Fruit fly (Drosophila melanogaster) whole organism, embryonic: Measurements from ENCODE around the gene CG15725.

ENCODE experiments used
- BtbVII ChIP-seq: fragments of 200-800 bp; sonication (Bioruptor generic); optimal IDR thresholded peaks from 3 replicates; lab custom pipeline; 2017; ENCODE audit warnings: missing biosample characterization, mild to moderate bottlenecking, missing genetic modification characterization
- CG10979 ChIP-seq: fragments of 200-800 bp; sonication (Bioruptor generic); optimal IDR thresholded peaks from 2 replicates; lab custom pipeline; 2018; ENCODE audit warnings: missing biosample characterization, mild to moderate bottlenecking, missing genetic modification characterization, moderate library complexity
- CG11504 ChIP-seq: fragments of 200-800 bp; sonication (Bioruptor generic); optimal IDR thresholded peaks from 3 replicates; lab custom pipeline; 2019; ENCODE audit warnings: missing biosample characterization, mild to moderate bottlenecking, missing genetic modification characterization, moderate library complexity
- CG12942 ChIP-seq: fragments of 200-800 bp; sonication (Bioruptor generic); optimal IDR thresholded peaks from 3 replicates; lab custom pipeline; 2016; ENCODE audit warnings: missing biosample characterization, missing genetic modification characterization
- CG13287 ChIP-seq: fragments of 200-800 bp; sonication (Bioruptor generic); IDR thresholded peaks from 2 replicates; pipeline ENCODE4 v1.3.6; 2022; ENCODE audit warnings: missing biosample characterization, missing genetic modification characterization; ENCODE audit not compliant: partially characterized antibody
- CG13424 ChIP-seq: fragments of 200-800 bp; sonication (Bioruptor generic); optimal IDR thresholded peaks from 2 replicates; lab custom pipeline; 2019; ENCODE audit warnings: missing biosample characterization, mild to moderate bottlenecking, missing genetic modification characterization, moderate library complexity
- CG17612 ChIP-seq: fragments of 200-800 bp; sonication (Bioruptor generic); IDR thresholded peaks from 2 replicates; pipeline ENCODE4 v1.3.6; 2022; ENCODE audit warnings: missing biosample characterization, missing genetic modification characterization
- CG18764 ChIP-seq: fragments of 200-800 bp; sonication (Bioruptor generic); optimal IDR thresholded peaks from 3 replicates; lab custom pipeline; 2016; ENCODE audit warnings: missing biosample characterization, missing genetic modification characterization
- CG2202 ChIP-seq: fragments of 200-800 bp; sonication (Bioruptor generic); optimal IDR thresholded peaks from 2 replicates; lab custom pipeline; 2018; ENCODE audit warnings: missing biosample characterization, mild to moderate bottlenecking, missing genetic modification characterization
- CG30431 ChIP-seq: fragments of 200-800 bp; sonication (Bioruptor generic); optimal IDR thresholded peaks from 2 replicates; lab custom pipeline; 2017; ENCODE audit warnings: missing biosample characterization, missing genetic modification characterization
- CG3281 ChIP-seq: fragments of 200-800 bp; sonication (Bioruptor generic); optimal IDR thresholded peaks from 3 replicates; lab custom pipeline; 2017; ENCODE audit warnings: missing biosample characterization, mild to moderate bottlenecking, missing genetic modification characterization
- CG3726 ChIP-seq: fragments of 200-800 bp; sonication (Bioruptor generic); IDR thresholded peaks from 3 replicates; pipeline ENCODE4, ENCODE4 v1.3.6; 2022; ENCODE audit warnings: missing biosample characterization, missing genetic modification characterization
- CG4328 ChIP-seq: fragments of 200-800 bp; sonication (Bioruptor generic); optimal IDR thresholded peaks from 3 replicates; lab custom pipeline; 2017; ENCODE audit warnings: missing biosample characterization, missing genetic modification reagents, missing genetic modification characterization
- CG5180 ChIP-seq: fragments of 200-800 bp; sonication (Bioruptor generic); optimal IDR thresholded peaks from 3 replicates; lab custom pipeline; 2017; ENCODE audit warnings: missing biosample characterization, missing genetic modification characterization, mild to moderate bottlenecking, moderate library complexity, missing genetic modification reagents
- CG6765 ChIP-seq: fragments of 200-800 bp; sonication (Bioruptor generic); optimal IDR thresholded peaks from 3 replicates; lab custom pipeline; 2017; ENCODE audit warnings: missing biosample characterization, mild to moderate bottlenecking, missing genetic modification characterization
- CG7839 ChIP-seq: fragments of 200-800 bp; sonication (Bioruptor generic); optimal IDR thresholded peaks from 3 replicates; lab custom pipeline; 2018; ENCODE audit warnings: missing biosample characterization, mild to moderate bottlenecking, missing genetic modification characterization, moderate library complexity
- CG7928 ChIP-seq: fragments of 200-800 bp; sonication (Bioruptor generic); optimal IDR thresholded peaks from 2 replicates; lab custom pipeline; 2017; ENCODE audit warnings: missing biosample characterization, mild to moderate bottlenecking, missing genetic modification characterization
- CG8281 ChIP-seq: fragments of 200-800 bp; sonication (Bioruptor generic); optimal IDR thresholded peaks from 2 replicates; lab custom pipeline; 2018; ENCODE audit warnings: missing biosample characterization, mild to moderate bottlenecking, missing genetic modification characterization, moderate library complexity
- CG9437 ChIP-seq: fragments of 200-800 bp; sonication (Bioruptor generic); optimal IDR thresholded peaks from 2 replicates; lab custom pipeline; 2018; ENCODE audit warnings: missing biosample characterization, mild to moderate bottlenecking, missing genetic modification characterization
- CG9727 ChIP-seq: fragments of 200-800 bp; sonication (Bioruptor generic); optimal IDR thresholded peaks from 3 replicates; lab custom pipeline; 2017; ENCODE audit warnings: missing biosample characterization, mild to moderate bottlenecking, missing genetic modification characterization
- Chrac-16 ChIP-seq: fragments of 200-800 bp; sonication (Bioruptor generic); optimal IDR thresholded peaks from 3 replicates; lab custom pipeline; 2016; ENCODE audit warnings: missing biosample characterization, missing genetic modification characterization
- Fer3 ChIP-seq: fragments of 200-800 bp; sonication (Bioruptor generic); optimal IDR thresholded peaks from 2 replicates; lab custom pipeline; 2018; ENCODE audit warnings: missing biosample characterization, mild to moderate bottlenecking, missing genetic modification characterization, moderate library complexity
- Gsc ChIP-seq: fragments of 200-800 bp; sonication (Bioruptor generic); IDR thresholded peaks from 2 replicates; pipeline ENCODE4 v1.3.6; 2022; ENCODE audit warnings: missing biosample characterization, missing genetic modification characterization
- HHEX ChIP-seq: fragments of 200-800 bp; sonication (Bioruptor generic); optimal IDR thresholded peaks from 3 replicates; lab custom pipeline; 2017; ENCODE audit warnings: missing biosample characterization, mild to moderate bottlenecking, missing genetic modification characterization, missing genetic modification reagents
- HLH4C ChIP-seq: fragments of 200-800 bp; sonication (Bioruptor generic); IDR thresholded peaks from 3 replicates; pipeline ENCODE4 v1.3.6; 2022; ENCODE audit warnings: missing biosample characterization, missing genetic modification characterization; ENCODE audit not compliant: partially characterized antibody
- Max ChIP-seq: fragments of 200-800 bp; sonication (Bioruptor generic); optimal IDR thresholded peaks from 2 replicates; lab custom pipeline; 2016; ENCODE audit warnings: missing biosample characterization, mild to moderate bottlenecking, missing genetic modification characterization
- Meics ChIP-seq: fragments of 200-800 bp; sonication (Bioruptor generic); optimal IDR thresholded peaks from 2 replicates; lab custom pipeline; 2017; ENCODE audit warnings: missing biosample characterization, mild to moderate bottlenecking, missing genetic modification characterization
- Opbp ChIP-seq: fragments of 200-800 bp; sonication (Bioruptor generic); IDR thresholded peaks from 3 replicates; pipeline ENCODE4 v1.3.6; 2022; ENCODE audit warnings: missing biosample characterization, missing genetic modification characterization; ENCODE audit not compliant: partially characterized antibody
- Poxn ChIP-seq: fragments of 200-800 bp; sonication (Bioruptor generic); IDR thresholded peaks from 2 replicates; pipeline ENCODE4 v1.3.6; 2022; ENCODE audit warnings: missing biosample characterization, missing genetic modification characterization
- ac ChIP-seq: fragments of 200-800 bp; sonication (Bioruptor generic); optimal IDR thresholded peaks from 3 replicates; lab custom pipeline; 2017; ENCODE audit warnings: missing biosample characterization, mild to moderate bottlenecking, missing genetic modification characterization
- dmrt11E ChIP-seq: fragments of 200-800 bp; sonication (Bioruptor generic); optimal IDR thresholded peaks from 3 replicates; lab custom pipeline; 2018; ENCODE audit warnings: missing biosample characterization, mild to moderate bottlenecking, missing genetic modification characterization, moderate library complexity
- exex ChIP-seq: fragments of 200-800 bp; sonication (Bioruptor generic); optimal IDR thresholded peaks from 4 replicates; lab custom pipeline; 2018; ENCODE audit warnings: missing biosample characterization, mild to moderate bottlenecking, missing genetic modification characterization, moderate library complexity
- fd102C ChIP-seq: fragments of 200-800 bp; sonication (Bioruptor generic); optimal IDR thresholded peaks from 2 replicates; lab custom pipeline; 2018; ENCODE audit warnings: missing biosample characterization, mild to moderate bottlenecking, missing genetic modification characterization, moderate library complexity
- gsb-n ChIP-seq: fragments of 200-800 bp; sonication (Bioruptor generic); optimal IDR thresholded peaks from 3 replicates; lab custom pipeline; 2018; ENCODE audit warnings: missing biosample characterization, mild to moderate bottlenecking, missing genetic modification characterization
- lmd ChIP-seq: fragments of 200-800 bp; sonication (Bioruptor generic); IDR thresholded peaks from 2 replicates; pipeline ENCODE4 v1.3.6; 2022; ENCODE audit warnings: missing biosample characterization, missing genetic modification characterization
- nerfin-2 ChIP-seq: fragments of 200-800 bp; sonication (Bioruptor generic); IDR thresholded peaks from 2 replicates; pipeline ENCODE4 v1.3.6; 2022; ENCODE audit warnings: missing biosample characterization, missing genetic modification characterization; ENCODE audit not compliant: partially characterized antibody
- nmo ChIP-seq: fragments of 200-800 bp; sonication (Bioruptor generic); optimal IDR thresholded peaks from 2 replicates; lab custom pipeline; 2018; ENCODE audit warnings: missing biosample characterization, mild to moderate bottlenecking, missing genetic modification characterization, moderate library complexity
- onecut ChIP-seq: fragments of 200-800 bp; sonication (Bioruptor generic); IDR thresholded peaks from 2 replicates; pipeline ENCODE4 v1.3.6; 2022; ENCODE audit warnings: missing biosample characterization, missing genetic modification characterization
- otp ChIP-seq: fragments of 200-800 bp; sonication (Bioruptor generic); IDR thresholded peaks from 3 replicates; pipeline ENCODE4, ENCODE4 v1.3.6; 2022; ENCODE audit warnings: missing biosample characterization, missing genetic modification characterization
- phol ChIP-seq: fragments of 200-800 bp; sonication (Bioruptor generic); optimal IDR thresholded peaks from 3 replicates; lab custom pipeline; 2018; ENCODE audit warnings: missing biosample characterization, mild to moderate bottlenecking, missing genetic modification characterization, moderate library complexity
- repo ChIP-seq: fragments of 200-800 bp; sonication (Bioruptor generic); optimal IDR thresholded peaks from 2 replicates; lab custom pipeline; 2016; ENCODE audit warnings: missing biosample characterization, missing genetic modification characterization
- sisA ChIP-seq: fragments of 200-800 bp; sonication (Bioruptor generic); IDR thresholded peaks from 2 replicates; pipeline ENCODE4 v1.3.6; 2022; ENCODE audit warnings: missing biosample characterization, missing genetic modification characterization
- stc ChIP-seq: fragments of 200-800 bp; sonication (Bioruptor generic); IDR thresholded peaks from 2 replicates; pipeline ENCODE4 v1.3.6; 2022; ENCODE audit warnings: missing biosample characterization, missing genetic modification characterization
- tup ChIP-seq: fragments of 200-800 bp; sonication (Bioruptor generic); optimal IDR thresholded peaks from 2 replicates; lab custom pipeline; 2016; ENCODE audit warnings: missing biosample characterization, mild to moderate bottlenecking, missing genetic modification characterization, moderate library complexity
- zen ChIP-seq: fragments of 200-800 bp; sonication (Bioruptor generic); optimal IDR thresholded peaks from 3 replicates; lab custom pipeline; 2018; ENCODE audit warnings: missing biosample characterization, mild to moderate bottlenecking, missing genetic modification characterization, moderate library complexity
- zf30C ChIP-seq: fragments of 200-800 bp; sonication (Bioruptor generic); optimal IDR thresholded peaks from 3 replicates; lab custom pipeline; 2018; ENCODE audit warnings: missing biosample characterization, mild to moderate bottlenecking, missing genetic modification characterization

The CG15725 gene

dm6 chrX:12745117-12745516 lies 39.5 kb downstream of the CG15725 start:
- TF ChIP-seq otp: no peak
- peak; percentile 0 for TF ChIP-seq phol (tag; lab: Kevin White, UChicago)
- TF ChIP-seq dmrt11E: peak; percentile 12
- no peak for TF ChIP-seq onecut (GFP tag; lab: Robert Waterston, UW)
- peak; percentile 3 for TF ChIP-seq CG10979 (tag; lab: Kevin White, UChicago)
- peak; percentile 89 for TF ChIP-seq CG5180 (GFP tag; lab: Kevin White, UChicago)
- no peak for TF ChIP-seq tup (GFP tag; lab: Kevin White, UChicago)
- TF ChIP-seq ac (GFP tag; lab: Kevin White, UChicago): no peak
- TF ChIP-seq HLH4C (GFP tag; lab: Robert Waterston, UW): no peak
- peak; percentile 39; the same call in 1 of the 3 replicates for TF ChIP-seq Opbp
- TF ChIP-seq CG13424 (tag; lab: Kevin White, UChicago): peak; percentile 20
- no peak for TF ChIP-seq CG4328
- TF ChIP-seq Gsc (GFP tag; lab: Robert Waterston, UW): no peak
- no peak for TF ChIP-seq Poxn (GFP tag; lab: Robert Waterston, UW)
- no peak for TF ChIP-seq CG7839 (tag; lab: Kevin White, UChicago)

dm6 chrX:12747746-12748710 lies 42.4 kb downstream of the CG15725 start:
- no peak for TF ChIP-seq CG30431 (GFP tag; lab: Kevin White, UChicago)
- no peak for TF ChIP-seq repo (GFP tag; lab: Kevin White, UChicago)
- TF ChIP-seq exex: peak; percentile 23
- peak; percentile 77 for TF ChIP-seq CG9727
- peak; percentile 30 for TF ChIP-seq CG8281
- TF ChIP-seq CG9437 (GFP tag; lab: Kevin White, UChicago): peak; percentile 61
- TF ChIP-seq CG12942 (GFP tag; lab: Kevin White, UChicago): peak; percentile 1
- 0 out of 2 replicates have a peak, but pooled peaks have one; percentile 34 for TF ChIP-seq lmd (GFP tag; lab: Robert Waterston, UW)
- TF ChIP-seq CG2202 (tag; lab: Kevin White, UChicago): peak; percentile 24
- TF ChIP-seq HLH4C (GFP tag; lab: Robert Waterston, UW): no peak
- TF ChIP-seq CG11504 (tag; lab: Kevin White, UChicago): peak; percentile 83
- no peak for TF ChIP-seq CG17612
- no peak for TF ChIP-seq nerfin-2
- peak; percentile 86 for TF ChIP-seq gsb-n (tag; lab: Kevin White, UChicago)
- peak; percentile 17 for TF ChIP-seq HHEX (GFP tag; lab: Kevin White, UChicago)
- TF ChIP-seq nmo (GFP tag; lab: Kevin White, UChicago): peak; percentile 86
- no peak for TF ChIP-seq CG3726
- TF ChIP-seq CG18764 (GFP tag; lab: Kevin White, UChicago): peak; percentile 6
- 0 out of 2 replicates have a peak, but pooled peaks have one; percentile 32 for TF ChIP-seq stc (GFP tag; lab: Robert Waterston, UW)
- peak; percentile 51 for TF ChIP-seq Fer3 (tag; lab: Kevin White, UChicago)
- TF ChIP-seq fd102C (GFP tag; lab: Kevin White, UChicago): peak; percentile 18
- peak; percentile 17 for TF ChIP-seq CG3281 (GFP tag; lab: Kevin White, UChicago)
- no peak for TF ChIP-seq Chrac-16 (GFP tag; lab: Kevin White, UChicago)
- peak; percentile 55 for TF ChIP-seq Meics (GFP tag; lab: Kevin White, UChicago)
- TF ChIP-seq zen (tag; lab: Kevin White, UChicago): peak; percentile 82
- no peak for TF ChIP-seq CG13287 (GFP tag; lab: Robert Waterston, UW)
- peak; percentile 10 for TF ChIP-seq BtbVII (GFP tag; lab: Kevin White, UChicago)
- peak; percentile 45 for TF ChIP-seq sisA (GFP tag; lab: Robert Waterston, UW)
- TF ChIP-seq CG7928: no peak
- TF ChIP-seq zf30C: peak; percentile 87
- TF ChIP-seq CG6765 (GFP tag; lab: Kevin White, UChicago): peak; percentile 4
- TF ChIP-seq tup (GFP tag; lab: Kevin White, UChicago): no peak
- TF ChIP-seq Max (GFP tag; lab: Kevin White, UChicago): no peak
